Fruit fly (Drosophila melanogaster): ENCODE data around the gene Tctp.

DNA sequence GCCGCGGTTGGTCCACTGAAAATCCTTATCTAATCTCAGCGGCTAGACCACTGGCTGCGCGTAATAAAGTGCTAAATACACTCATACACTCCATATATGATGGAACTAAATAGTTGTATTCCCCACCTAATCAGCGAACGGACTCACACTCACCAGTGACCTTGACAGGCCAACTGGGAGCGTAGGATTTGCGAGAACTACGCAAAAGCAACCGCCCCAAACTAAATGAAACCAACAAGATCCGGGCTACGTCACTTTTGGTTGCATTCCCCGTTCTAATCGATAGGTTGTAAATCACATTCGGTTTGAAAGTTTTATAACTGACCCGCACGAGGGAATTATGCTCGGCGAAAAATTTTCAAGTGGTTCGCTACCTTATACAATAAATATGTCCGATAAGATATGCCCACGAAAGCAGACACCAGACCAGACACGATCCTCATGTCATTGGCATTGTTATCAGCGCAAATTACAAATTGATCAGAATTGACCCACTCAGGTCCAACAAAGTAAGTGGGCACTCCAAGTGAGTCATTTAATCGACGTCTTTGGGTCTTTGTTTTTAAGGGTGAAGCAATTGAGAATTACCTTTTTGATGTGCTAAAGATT is 10.7 kb upstream of the Tctp start:
- no peak for TF ChIP-seq bab1 (GFP tag; optimal IDR thresholded peaks at IDR 0.05)
- no peak for TF ChIP-seq Clk (GFP tag; optimal IDR thresholded peaks at IDR 0.05)
- TF ChIP-seq ovo (GFP tag; optimal IDR thresholded peaks at IDR 0.05) = no peak
- TF ChIP-seq CG14711 (tag; optimal IDR thresholded peaks at IDR 0.05) = no peak
- TF ChIP-seq Mnt (GFP tag; optimal IDR thresholded peaks at IDR 0.05) = no peak
- TF ChIP-seq cnc (optimal IDR thresholded peaks at IDR 0.05) = no peak
- TF ChIP-seq pad (GFP tag; optimal IDR thresholded peaks at IDR 0.05) = no peak

Measured in whole organism, adult.